Worm (Caenorhabditis elegans): ENCODE results near the gene rhgf-1.
A peak's percentile ranks its signal among the peaks of the same experiment; 100 is the strongest.

Gene rhgf-1

DNA sequence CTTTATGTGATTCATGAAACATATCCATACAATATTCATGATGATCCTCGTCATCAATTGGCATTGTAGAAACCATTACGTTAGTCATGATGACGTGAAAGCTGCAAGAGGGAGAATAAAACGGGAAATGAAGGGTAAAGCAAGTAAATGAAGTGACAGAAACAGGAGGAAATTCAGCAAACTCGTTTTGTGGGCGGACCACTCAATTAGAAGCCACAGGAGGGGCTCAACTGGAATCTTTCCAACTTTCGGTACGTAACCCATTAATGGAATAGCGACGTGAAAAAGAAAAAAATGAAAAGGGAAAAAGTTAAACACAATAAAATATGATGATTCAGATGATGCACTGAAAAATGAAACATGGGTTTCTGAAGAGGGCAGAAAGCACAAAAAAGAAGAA is 5.3 kb upstream of the rhgf-1 start, which contains the start of gene T01C1.4:
T01C1.4 (minus strand) TSS at position 101 of the 400 bp plus-strand sequence.
- TF ChIP-seq Y67H2A.10 (GFP tag; conservative IDR thresholded peaks at IDR 0.05) = no peak
- no peak for TF ChIP-seq F23B12.7 (tag; optimal IDR thresholded peaks at IDR 0.05; ENCODE audit: insufficient read depth)
- TF ChIP-seq akir-1 (GFP tag; optimal IDR thresholded peaks at IDR 0.05) = no peak

DNA sequence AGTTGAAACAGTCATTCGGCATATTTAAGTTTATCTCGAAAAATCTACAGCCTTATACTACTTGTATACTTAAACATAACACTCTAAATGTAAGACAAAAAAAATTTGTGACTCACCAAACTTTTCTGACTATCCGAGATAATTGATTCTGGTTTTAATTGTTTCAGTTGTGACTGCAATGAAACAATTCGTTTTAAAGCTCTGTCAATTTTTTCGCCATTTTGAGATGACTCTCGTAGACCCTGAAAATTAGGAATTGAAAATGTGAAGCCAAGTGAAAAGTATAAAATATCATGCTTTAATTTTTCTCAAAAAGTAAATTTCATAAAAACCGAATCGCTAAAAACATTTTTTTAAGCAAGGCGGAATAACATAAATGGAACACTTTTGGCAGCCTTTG is 7.3 kb downstream of the rhgf-1 start:
- TF ChIP-seq F57C9.4 (tag; optimal IDR thresholded peaks at IDR 0.05) (no peak), F55B11.4 (tag; optimal IDR thresholded peaks at IDR 0.05; ENCODE audit: borderline replicate concordance, insufficient read depth) (no peak), ceh-79 (tag; optimal IDR thresholded peaks at IDR 0.05) (no peak), B0035.1 (tag; optimal IDR thresholded peaks at IDR 0.05) (no peak), rpc-1 (optimal IDR thresholded peaks at IDR 0.05) (no peak), rpc-1 (tag; optimal IDR thresholded peaks at IDR 0.05) (no peak), dox-1 (GFP tag; IDR thresholded peaks at IDR 0.05) (no peak), ceh-58 (GFP tag; IDR thresholded peaks at IDR 0.05) (no peak), C06A6.2 (GFP tag; conservative IDR thresholded peaks at IDR 0.05) (no peak), hmg-20 (GFP tag; IDR thresholded peaks at IDR 0.05) (no peak)

DNA sequence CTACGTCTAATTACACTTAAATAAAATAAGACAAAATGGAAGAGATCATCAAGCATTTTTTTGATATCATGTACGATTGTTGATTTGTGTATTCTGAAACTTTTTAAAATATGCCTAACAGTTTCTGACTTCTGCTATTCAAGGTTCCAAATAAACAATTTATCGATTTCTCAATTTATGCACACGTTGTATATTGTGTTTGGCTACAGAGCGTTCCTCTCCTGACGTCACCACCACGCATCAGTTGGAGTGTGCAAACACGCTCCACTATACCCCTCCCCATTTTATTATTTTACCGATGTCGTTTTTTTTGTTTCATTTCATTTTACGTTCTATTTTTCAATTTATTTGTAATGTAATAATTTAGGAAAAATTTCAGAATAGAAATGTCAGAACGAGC is 16.7 kb downstream of the rhgf-1 start, which contains the start of gene plpp-1.3:
plpp-1.3 (plus strand) TSS at position 380 of the 400 bp plus-strand sequence.
- TF ChIP-seq nhr-80 (tag; optimal IDR thresholded peaks at IDR 0.05) (peak; percentile 34), nhr-90 (tag; optimal IDR thresholded peaks at IDR 0.05) (no peak), ceh-79 (tag; optimal IDR thresholded peaks at IDR 0.05) (no peak), mcd-1 (GFP tag; IDR thresholded peaks at IDR 0.05) (peak; percentile 45; the same call in 1 of the 2 replicates)

DNA sequence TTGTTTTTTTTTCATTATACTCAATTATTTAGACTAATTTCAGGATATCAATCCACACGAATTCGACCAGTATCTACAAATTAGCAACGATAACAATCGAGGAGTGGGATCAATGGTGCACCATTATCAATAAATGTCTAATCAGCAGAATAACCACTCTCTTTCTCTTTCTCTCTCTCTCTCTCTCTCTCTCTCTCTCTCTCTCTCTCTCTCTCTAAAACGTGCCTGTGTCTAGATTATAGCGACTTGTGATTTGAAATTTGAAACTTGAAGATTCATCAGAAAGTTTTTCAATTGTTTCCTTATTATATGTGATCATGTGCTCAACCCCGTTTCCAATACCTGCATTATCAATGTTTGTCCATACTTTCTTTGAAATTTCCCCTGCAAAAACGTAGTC is 17.4 kb downstream of the rhgf-1 start:
- TF ChIP-seq cebp-1 (GFP tag; IDR thresholded peaks at IDR 0.05) = no peak
- peak; percentile 11 for TF ChIP-seq cebp-1 (tag; optimal IDR thresholded peaks at IDR 0.05)
- TF ChIP-seq ceh-100 (GFP tag; IDR thresholded peaks at IDR 0.05) = no peak
- peak; percentile 46 for TF ChIP-seq nhr-80 (tag; optimal IDR thresholded peaks at IDR 0.05)
- no peak for TF ChIP-seq F52B5.7 (tag; optimal IDR thresholded peaks at IDR 0.05)
- TF ChIP-seq hmg-1.2 (GFP tag; IDR thresholded peaks at IDR 0.05) = no peak

DNA sequence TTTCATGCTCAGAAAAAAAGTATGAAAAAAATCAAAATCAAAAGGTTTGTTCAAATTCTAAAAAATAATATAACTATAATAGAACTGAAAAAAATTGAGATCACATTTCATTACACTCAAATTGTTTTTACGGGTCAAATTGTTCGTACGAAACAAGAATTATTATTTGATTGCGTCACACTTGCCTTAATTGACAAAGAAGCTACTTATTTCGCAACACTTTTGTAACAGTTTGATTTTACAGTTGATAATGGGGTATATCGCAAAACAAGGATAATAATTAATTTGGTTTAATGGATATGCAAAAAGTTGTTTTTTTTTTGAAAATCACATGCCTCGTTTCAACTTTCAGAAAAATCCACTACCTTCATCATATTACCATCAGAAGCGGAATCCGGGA is 19.6 kb downstream of the rhgf-1 start:
- no peak for TF ChIP-seq ama-1 (optimal IDR thresholded peaks at IDR 0.05)
- no peak for TF ChIP-seq ama-1 (GFP tag; optimal IDR thresholded peaks at IDR 0.05)
- no peak for TF ChIP-seq B0035.1 (tag; optimal IDR thresholded peaks at IDR 0.05)
- no peak for TF ChIP-seq F33H1.4 (GFP tag; IDR thresholded peaks at IDR 0.05)
- no peak for TF ChIP-seq attf-3 (GFP tag; conservative IDR thresholded peaks at IDR 0.05)
- TF ChIP-seq Y56A3A.18 (GFP tag; IDR thresholded peaks at IDR 0.05) = no peak
- TF ChIP-seq cebp-1 (GFP tag; IDR thresholded peaks at IDR 0.05) = no peak
- TF ChIP-seq cebp-1 (tag; optimal IDR thresholded peaks at IDR 0.05) = peak; percentile 72
- TF ChIP-seq bed-1 (GFP tag; IDR thresholded peaks at IDR 0.05) = no peak
- no peak for TF ChIP-seq hmg-1.2 (GFP tag; IDR thresholded peaks at IDR 0.05)

DNA sequence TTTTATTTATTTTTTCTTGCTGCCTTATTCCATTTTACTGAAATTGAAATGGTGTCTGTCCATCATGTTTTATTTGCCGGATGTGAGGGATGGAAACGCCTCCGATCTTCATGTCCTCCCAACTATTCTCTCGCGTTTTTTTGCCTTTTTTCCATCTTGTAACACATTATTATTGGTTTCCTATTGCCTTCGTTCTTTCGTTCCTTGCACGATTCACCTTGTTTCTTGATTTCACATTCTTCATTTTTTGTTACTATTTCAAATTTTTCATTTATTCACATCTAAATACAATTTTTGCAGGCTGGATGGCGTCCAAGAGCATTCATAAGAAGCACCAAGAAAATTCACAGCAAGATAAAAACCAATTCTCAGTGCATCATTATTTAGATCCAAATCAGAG is 20.0 kb downstream of the rhgf-1 start, which contains the start of gene yap-1:
yap-1 (plus strand) TSS at position 301 of the 400 bp plus-strand sequence.
- no peak for TF ChIP-seq Y53G8AR.9 (GFP tag; conservative IDR thresholded peaks at IDR 0.05)
- no peak for TF ChIP-seq fkh-3 (tag; optimal IDR thresholded peaks at IDR 0.05)
- no peak for TF ChIP-seq ztf-25 (GFP tag; IDR thresholded peaks at IDR 0.05)
- TF ChIP-seq lin-26 (GFP tag; IDR thresholded peaks at IDR 0.05) = no peak
- no peak for TF ChIP-seq atf-7 (tag; optimal IDR thresholded peaks at IDR 0.05)
- no peak for TF ChIP-seq F55B11.4 (tag; optimal IDR thresholded peaks at IDR 0.05; ENCODE audit: borderline replicate concordance, insufficient read depth)
- TF ChIP-seq hmg-1.2 (GFP tag; IDR thresholded peaks at IDR 0.05) = no peak
- no peak for TF ChIP-seq lin-35 (GFP tag; optimal IDR thresholded peaks at IDR 0.05)
- TF ChIP-seq let-526 (GFP tag; IDR thresholded peaks at IDR 0.05) = no peak
- no peak for TF ChIP-seq Y53F4B.3 (GFP tag; IDR thresholded peaks at IDR 0.05)
- TF ChIP-seq mxl-1 (tag; optimal IDR thresholded peaks at IDR 0.05) = no peak
- TF ChIP-seq snpc-4 (GFP tag; optimal IDR thresholded peaks at IDR 0.05) = no peak
- TF ChIP-seq snpc-4 (tag; optimal IDR thresholded peaks at IDR 0.05) = no peak
- no peak for TF ChIP-seq D2030.7 (GFP tag; IDR thresholded peaks at IDR 0.05)
- no peak for TF ChIP-seq lir-1 (GFP tag; conservative IDR thresholded peaks at IDR 0.05)
- TF ChIP-seq attf-3 (GFP tag; conservative IDR thresholded peaks at IDR 0.05) = no peak
- TF ChIP-seq B0336.3 (GFP tag; IDR thresholded peaks at IDR 0.05) = no peak
- TF ChIP-seq dpff-1 (tag; optimal IDR thresholded peaks at IDR 0.05) = no peak
